Fruit fly (Drosophila melanogaster): ENCODE results near the gene SCCRO4.

The SCCRO4 gene

dm6 chr3L:20320044-20320443, 20.8 kb downstream of the SCCRO4 start:
- TF ChIP-seq noc (tag; optimal IDR thresholded peaks at IDR 0.05): no peak

dm6 chr3L:20320652-20321051, 21.4 kb downstream of the SCCRO4 start, which contains the start of gene Spn77Bb:
Gene Spn77Bb, plus strand, starts transcription at chr3L:20320952.
- no peak for TF ChIP-seq noc (tag; optimal IDR thresholded peaks at IDR 0.05)

- no peak for TF ChIP-seq noc (tag; optimal IDR thresholded peaks at IDR 0.05)
Measured at dm6 chr3L:20342334-20342733, 43.1 kb downstream of the SCCRO4 start, which contains the start of gene Spn77Bc. Gene Spn77Bc, plus strand, starts transcription at chr3L:20342634.

dm6 chr3L:20347762-20348580, 48.8 kb downstream of the SCCRO4 start, which contains the start of the genes Rbbp5 and eRF1:
Gene Rbbp5, minus strand, starts transcription at chr3L:20347942.
Gene eRF1, plus strand, starts transcription at chr3L:20348355.
- peak; percentile 57 for TF ChIP-seq noc (tag; optimal IDR thresholded peaks at IDR 0.05)

dm6 chr3L:20348581-20349093, 49.4 kb downstream of the SCCRO4 start:
- TF ChIP-seq noc (tag; optimal IDR thresholded peaks at IDR 0.05): no peak

- TF ChIP-seq noc (tag; optimal IDR thresholded peaks at IDR 0.05): no peak
Measured at dm6 chr3L:20349333-20349924, 50.2 kb downstream of the SCCRO4 start.

dm6 chr3L:20353149-20353548, 53.9 kb downstream of the SCCRO4 start, which contains the start of gene CG5618:
Gene CG5618, plus strand, starts transcription at chr3L:20353449.
- TF ChIP-seq noc (tag; optimal IDR thresholded peaks at IDR 0.05): no peak

dm6 chr3L:20353726-20354332, 54.6 kb downstream of the SCCRO4 start:
- no peak for TF ChIP-seq noc (tag; optimal IDR thresholded peaks at IDR 0.05)

dm6 chr3L:20354363-20354762, 55.2 kb downstream of the SCCRO4 start:
- no peak for TF ChIP-seq noc (tag; optimal IDR thresholded peaks at IDR 0.05)

dm6 chr3L:20354872-20355271, 55.7 kb downstream of the SCCRO4 start:
- no peak for TF ChIP-seq noc (tag; optimal IDR thresholded peaks at IDR 0.05)

dm6 chr3L:20356613-20357012, 57.4 kb downstream of the SCCRO4 start, which contains the start of gene kin17:
Gene kin17, plus strand, starts transcription at chr3L:20356807.
- no peak for TF ChIP-seq noc (tag; optimal IDR thresholded peaks at IDR 0.05)

- TF ChIP-seq noc (tag; optimal IDR thresholded peaks at IDR 0.05): no peak
Measured at dm6 chr3L:20358212-20358611, 59.0 kb downstream of the SCCRO4 start, which contains the start of gene CG5665. Gene CG5665, plus strand, starts transcription at chr3L:20358512.

Data from whole organism, larva.